Fruit fly (Drosophila melanogaster): ENCODE data around the gene CG12502.

- TF ChIP-seq CG7357 (GFP tag; IDR thresholded peaks at IDR 0.05) (no peak), slp2 (GFP tag; optimal IDR thresholded peaks at IDR 0.05) (no peak), abd-A (tag; optimal IDR thresholded peaks at IDR 0.05) (no peak), CG8290 (GFP tag; optimal IDR thresholded peaks at IDR 0.05) (no peak), CG8290 (tag; optimal IDR thresholded peaks at IDR 0.05) (no peak), CG18476 (GFP tag; optimal IDR thresholded peaks at IDR 0.05) (no peak), CG2712 (tag; optimal IDR thresholded peaks at IDR 0.05) (no peak), pita (GFP tag; optimal IDR thresholded peaks at IDR 0.05) (no peak), al (GFP tag; IDR thresholded peaks at IDR 0.05) (no peak), CG17802 (tag; optimal IDR thresholded peaks at IDR 0.05) (no peak), tup (GFP tag; optimal IDR thresholded peaks at IDR 0.05) (no peak), Hey (tag; optimal IDR thresholded peaks at IDR 0.05) (no peak)
Observed at dm6 chr3L:912406-913369, 47.5 kb downstream of the CG12502 start.
